Worm (Caenorhabditis elegans) whole organism, young adult: ENCODE data around the gene golg-2.

Experiments used
- B0035.1 ChIP-seq: sonication (generic microtip); optimal IDR thresholded peaks from 2 replicates; lab custom pipeline; 2016; ENCODE audit warnings: missing genetic modification characterization, mild to moderate bottlenecking, missing compliant biosample characterization, missing genotype, missing genetic modification reagents
- D2030.7 ChIP-seq: fragments of 200-800 bp; sonication (Bioruptor generic); IDR thresholded peaks from 2 replicates; pipeline ENCODE4 v1.3.6; 2022; ENCODE audit warnings: missing genetic modification reagents, missing genetic modification characterization, missing compliant biosample characterization
- F10E7.11 ChIP-seq: sonication (generic microtip); optimal IDR thresholded peaks from 2 replicates; lab custom pipeline; 2017; ENCODE audit warnings: mild to moderate bottlenecking, missing genetic modification characterization, moderate library complexity, missing compliant biosample characterization
- F33H1.4 ChIP-seq: fragments of 200-800 bp; sonication (Bioruptor generic); IDR thresholded peaks from 2 replicates; pipeline ENCODE4 v1.3.6; 2022; ENCODE audit warnings: missing genetic modification reagents, missing genetic modification characterization, missing compliant biosample characterization
- F52B5.7 ChIP-seq: sonication (generic microtip); optimal IDR thresholded peaks from 2 replicates; lab custom pipeline; 2016; ENCODE audit warnings: mild to moderate bottlenecking, missing genetic modification characterization, missing compliant biosample characterization
- F55B11.4 ChIP-seq: sonication (generic microtip); optimal IDR thresholded peaks from 2 replicates; lab custom pipeline; 2016; ENCODE audit warnings: missing compliant biosample characterization, missing genetic modification characterization, borderline replicate concordance; ENCODE audit not compliant: insufficient read depth
- F57A8.1 ChIP-seq: fragments of 200-800 bp; sonication (Bioruptor generic); optimal IDR thresholded peaks from 2 replicates; lab custom pipeline; 2018; ENCODE audit warnings: mild to moderate bottlenecking, missing genetic modification characterization, moderate library complexity, missing compliant biosample characterization
- F57C9.4 ChIP-seq: sonication (generic microtip); optimal IDR thresholded peaks from 2 replicates; lab custom pipeline; 2017; ENCODE audit warnings: mild to moderate bottlenecking, missing genetic modification characterization, missing compliant biosample characterization
- T07F8.4 ChIP-seq: sonication (generic microtip); optimal IDR thresholded peaks from 2 replicates; lab custom pipeline; 2016; ENCODE audit warnings: mild to moderate bottlenecking, missing genetic modification characterization, moderate library complexity, missing compliant biosample characterization
- T26A5.8 ChIP-seq: sonication (generic microtip); optimal IDR thresholded peaks from 2 replicates; lab custom pipeline; 2016; ENCODE audit warnings: missing genetic modification characterization, missing compliant biosample characterization
- Y53F4B.3 ChIP-seq: fragments of 200-800 bp; sonication (Bioruptor generic); IDR thresholded peaks from 2 replicates; pipeline ENCODE4 v1.3.6; 2022; ENCODE audit warnings: missing genetic modification reagents, missing genetic modification characterization, missing compliant biosample characterization
- Y79H2A.3 ChIP-seq: fragments of 200-800 bp; sonication (Bioruptor generic); conservative IDR thresholded peaks from 2 replicates; pipeline ENCODE4 v1.3.6; 2022; ENCODE audit warnings: missing genetic modification reagents, missing genetic modification characterization, missing compliant biosample characterization
- ZK185.1 ChIP-seq: sonication (generic microtip); optimal IDR thresholded peaks from 2 replicates; lab custom pipeline; 2016; ENCODE audit warnings: mild to moderate bottlenecking, missing genetic modification characterization, missing compliant biosample characterization; ENCODE audit not compliant: poor library complexity, severe bottlenecking
- ama-1 ChIP-seq, 3 experiments: fragments of 150-350 bp in 1 of 3; sonication (generic microtip) in 2 of 3; optimal IDR thresholded peaks; 2 replicates each; lab custom pipeline; 2014 to 2018; ENCODE audit warnings: missing biosample characterization in 2 of 3, missing genetic modification characterization in 2 of 3, missing genetic modification reagents in 2 of 3
- aptf-3 ChIP-seq: fragments of 200-800 bp; sonication (Bioruptor generic); IDR thresholded peaks from 2 replicates; pipeline ENCODE4 v1.3.6; 2022; ENCODE audit warnings: missing genetic modification characterization, missing compliant biosample characterization
- attf-3 ChIP-seq: fragments of 200-800 bp; sonication (Bioruptor generic); conservative IDR thresholded peaks from 2 replicates; pipeline ENCODE4 v1.3.6; 2022; ENCODE audit warnings: missing genetic modification reagents, missing genetic modification characterization, missing compliant biosample characterization
- attf-6 ChIP-seq: fragments of 200-800 bp; sonication (Bioruptor generic); IDR thresholded peaks from 2 replicates; pipeline ENCODE4 v1.3.6; 2022; ENCODE audit warnings: missing genetic modification reagents, missing genetic modification characterization, missing compliant biosample characterization
- bed-1 ChIP-seq: fragments of 200-800 bp; sonication (Bioruptor generic); IDR thresholded peaks from 2 replicates; pipeline ENCODE4 v1.3.6; 2022; ENCODE audit warnings: missing genetic modification reagents, missing genetic modification characterization, missing compliant biosample characterization
- ceh-100 ChIP-seq: fragments of 200-800 bp; sonication (Bioruptor generic); IDR thresholded peaks from 2 replicates; pipeline ENCODE4 v1.3.6; 2022; ENCODE audit warnings: missing genetic modification reagents, missing genetic modification characterization, missing compliant biosample characterization
- ceh-27 ChIP-seq: fragments of 200-800 bp; sonication (Bioruptor generic); optimal IDR thresholded peaks from 2 replicates; lab custom pipeline; 2018; ENCODE audit warnings: mild to moderate bottlenecking, missing genetic modification characterization, moderate library complexity, missing compliant biosample characterization
- ceh-58 ChIP-seq: fragments of 200-800 bp; sonication (Bioruptor generic); IDR thresholded peaks from 2 replicates; pipeline ENCODE4 v1.3.6; 2022; ENCODE audit warnings: missing genetic modification characterization, missing compliant biosample characterization
- ceh-79 ChIP-seq: sonication (generic microtip); optimal IDR thresholded peaks from 2 replicates; lab custom pipeline; 2017; ENCODE audit warnings: mild to moderate bottlenecking, missing genetic modification characterization, missing compliant biosample characterization
- die-1 ChIP-seq: sonication (generic microtip); optimal IDR thresholded peaks from 2 replicates; lab custom pipeline; 2016; ENCODE audit warnings: missing genotype, mild to moderate bottlenecking, missing genetic modification characterization, missing compliant biosample characterization
- dox-1 ChIP-seq: fragments of 200-800 bp; sonication (Bioruptor generic); IDR thresholded peaks from 2 replicates; pipeline ENCODE4 v1.3.6; 2022; ENCODE audit warnings: missing genetic modification reagents, missing genetic modification characterization, missing compliant biosample characterization
- dpff-1 ChIP-seq: sonication (generic microtip); optimal IDR thresholded peaks from 2 replicates; lab custom pipeline; 2017; ENCODE audit warnings: mild to moderate bottlenecking, missing genetic modification characterization, missing compliant biosample characterization
- efl-1 ChIP-seq: fragments of 150-350 bp; optimal IDR thresholded peaks from 2 replicates; lab custom pipeline; 2014; ENCODE audit warnings: missing biosample characterization, missing genetic modification reagents, missing genetic modification characterization
- fkh-3 ChIP-seq: sonication (generic microtip); optimal IDR thresholded peaks from 2 replicates; lab custom pipeline; 2016; ENCODE audit warnings: mild to moderate bottlenecking, missing genetic modification characterization, missing compliant biosample characterization
- gei-17 ChIP-seq: fragments of 200-800 bp; sonication (Bioruptor generic); optimal IDR thresholded peaks from 2 replicates; lab custom pipeline; 2018; ENCODE audit warnings: mild to moderate bottlenecking, missing genetic modification characterization, missing compliant biosample characterization
- hlh-12 ChIP-seq: sonication (generic microtip); optimal IDR thresholded peaks from 2 replicates; lab custom pipeline; 2016; ENCODE audit warnings: missing genetic modification characterization, missing compliant biosample characterization
- lag-1 ChIP-seq: fragments of 200-800 bp; sonication (Bioruptor generic); IDR thresholded peaks from 2 replicates; pipeline ENCODE4 v1.3.6; 2022; ENCODE audit warnings: missing genetic modification reagents, missing genetic modification characterization, missing compliant biosample characterization
- let-526 ChIP-seq: fragments of 200-800 bp; sonication (Bioruptor generic); IDR thresholded peaks from 2 replicates; pipeline ENCODE4 v1.3.6; 2022; ENCODE audit warnings: missing genetic modification reagents, missing genetic modification characterization, missing compliant biosample characterization
- lin-26 ChIP-seq: fragments of 200-800 bp; sonication (Bioruptor generic); IDR thresholded peaks from 2 replicates; pipeline ENCODE4 v1.3.6; 2022; ENCODE audit warnings: missing genetic modification reagents, missing genetic modification characterization, missing compliant biosample characterization
- lin-40 ChIP-seq: sonication (generic microtip); optimal IDR thresholded peaks from 2 replicates; lab custom pipeline; 2016; ENCODE audit warnings: missing genetic modification characterization, mild to moderate bottlenecking, missing compliant biosample characterization, missing genotype, missing genetic modification reagents
- lsl-1 ChIP-seq: fragments of 200-800 bp; sonication (Bioruptor generic); optimal IDR thresholded peaks from 2 replicates; lab custom pipeline; 2018; ENCODE audit warnings: mild to moderate bottlenecking, missing genetic modification characterization, moderate library complexity, missing compliant biosample characterization
- madf-3 ChIP-seq: fragments of 200-800 bp; sonication (Bioruptor generic); IDR thresholded peaks from 2 replicates; pipeline ENCODE4 v1.3.6; 2022; ENCODE audit warnings: missing genetic modification reagents, missing genetic modification characterization, missing compliant biosample characterization
- madf-6 ChIP-seq: fragments of 200-800 bp; sonication (Bioruptor generic); IDR thresholded peaks from 2 replicates; pipeline ENCODE4 v1.3.6; 2022; ENCODE audit warnings: missing genetic modification reagents, missing genetic modification characterization, missing compliant biosample characterization
- mes-4 ChIP-seq: sonication (generic microtip); optimal IDR thresholded peaks from 2 replicates; lab custom pipeline; 2016; ENCODE audit warnings: missing genotype, missing genetic modification characterization, missing compliant biosample characterization
- nfya-2 ChIP-seq: fragments of 200-800 bp; sonication (Bioruptor generic); IDR thresholded peaks from 2 replicates; pipeline ENCODE4 v1.3.6; 2022; ENCODE audit warnings: missing genetic modification reagents, missing genetic modification characterization, missing compliant biosample characterization
- nhr-80 ChIP-seq: sonication (generic microtip); optimal IDR thresholded peaks from 2 replicates; lab custom pipeline; 2016; ENCODE audit warnings: missing genetic modification characterization, missing compliant biosample characterization
- sdz-38 ChIP-seq: sonication (generic microtip); optimal IDR thresholded peaks from 2 replicates; lab custom pipeline; 2016; ENCODE audit warnings: missing genotype, missing genetic modification characterization, missing compliant biosample characterization
- sptf-2 ChIP-seq: fragments of 200-800 bp; sonication (Bioruptor generic); optimal IDR thresholded peaks from 2 replicates; lab custom pipeline; 2018; ENCODE audit warnings: mild to moderate bottlenecking, missing genetic modification characterization, missing compliant biosample characterization
- tbp1 ChIP-seq: fragments of 200-800 bp; sonication (Bioruptor generic); optimal IDR thresholded peaks from 2 replicates; lab custom pipeline; 2018; ENCODE audit warnings: mild to moderate bottlenecking, missing genetic modification characterization, missing compliant biosample characterization
- unc-62 ChIP-seq: fragments of 150-350 bp; optimal IDR thresholded peaks from 2 replicates; lab custom pipeline; 2014; ENCODE audit warnings: missing biosample characterization, missing genetic modification reagents, missing genetic modification characterization
- zfh-2 ChIP-seq: fragments of 200-800 bp; sonication (Bioruptor generic); conservative IDR thresholded peaks from 2 replicates; pipeline ENCODE4 v1.3.6; 2022; ENCODE audit warnings: missing genetic modification reagents, missing genetic modification characterization, missing compliant biosample characterization
- ztf-18 ChIP-seq: sonication (generic microtip); optimal IDR thresholded peaks from 2 replicates; lab custom pipeline; 2016; ENCODE audit warnings: missing genotype, mild to moderate bottlenecking, missing genetic modification characterization, missing compliant biosample characterization
- ztf-25 ChIP-seq: fragments of 200-800 bp; sonication (Bioruptor generic); IDR thresholded peaks from 2 replicates; pipeline ENCODE4 v1.3.6; 2022; ENCODE audit warnings: missing genetic modification reagents, missing genetic modification characterization, missing compliant biosample characterization
- ztf-26 ChIP-seq: sonication (generic microtip); optimal IDR thresholded peaks from 2 replicates; lab custom pipeline; 2017; ENCODE audit warnings: missing genetic modification characterization, missing compliant biosample characterization
- ztf-3 ChIP-seq: fragments of 200-800 bp; sonication (Bioruptor generic); optimal IDR thresholded peaks from 2 replicates; lab custom pipeline; 2018; ENCODE audit warnings: mild to moderate bottlenecking, missing genetic modification characterization, missing compliant biosample characterization
- ztf-6 ChIP-seq: fragments of 200-800 bp; sonication (Bioruptor generic); IDR thresholded peaks from 2 replicates; pipeline ENCODE4 v1.3.6; 2022; ENCODE audit warnings: missing genetic modification reagents, missing genetic modification characterization, missing compliant biosample characterization

Gene golg-2

ce11 chrII:5061794-5062368 lies 22.0 kb upstream of the golg-2 start, which contains the start of gene smc-5 (continued):
- TF ChIP-seq lin-26 (0 out of 2 replicates have a peak, but pooled peaks have one; percentile 20), ama-1 (optimal IDR thresholded peaks at IDR 0.05; lab: Kevin White, UChicago) (no peak), ama-1 (GFP tag; optimal IDR thresholded peaks at IDR 0.05; lab: Kevin White, UChicago) (no peak), ceh-79 (no peak), B0035.1 (tag; lab: Kevin White, UChicago) (no peak), T07F8.4 (tag; lab: Kevin White, UChicago) (no peak), bed-1 (GFP tag; lab: Robert Waterston, UW) (no peak), ztf-6 (no peak), lin-40 (tag; lab: Kevin White, UChicago) (no peak), aptf-3 (no peak), F10E7.11 (no peak), F57A8.1 (GFP tag; lab: Kevin White, UChicago) (no peak), sptf-2 (GFP tag; lab: Kevin White, UChicago) (no peak), gei-17 (GFP tag; lab: Kevin White, UChicago) (no peak), D2030.7 (GFP tag; lab: Robert Waterston, UW) (peak; percentile 80; the same call in 1 of the 2 replicates), tbp1 (GFP tag; lab: Kevin White, UChicago) (peak; percentile 54), Y79H2A.3 (GFP tag; lab: Robert Waterston, UW) (no peak), nfya-2 (GFP tag; lab: Robert Waterston, UW) (no peak), F55B11.4 (tag; lab: Kevin White, UChicago) (no peak), madf-3 (GFP tag; lab: Robert Waterston, UW) (no peak), ceh-58 (no peak), Y53F4B.3 (GFP tag; lab: Robert Waterston, UW) (no peak), ztf-18 (tag; lab: Kevin White, UChicago) (peak; percentile 16), ztf-3 (GFP tag; lab: Kevin White, UChicago) (no peak), unc-62 (GFP tag; lab: Kevin White, UChicago) (no peak), nhr-80 (tag; lab: Kevin White, UChicago) (peak; percentile 28), attf-3 (GFP tag; lab: Robert Waterston, UW) (0 out of 2 replicates have a peak, but pooled peaks have one; percentile 31), ztf-25 (GFP tag; lab: Robert Waterston, UW) (no peak), dpff-1 (no peak), lsl-1 (GFP tag; lab: Kevin White, UChicago) (peak; percentile 70), let-526 (GFP tag; lab: Robert Waterston, UW) (no peak), ceh-27 (peak; percentile 54), attf-6 (GFP tag; lab: Robert Waterston, UW) (no peak), F57C9.4 (tag; lab: Kevin White, UChicago) (no peak), mes-4 (tag; lab: Kevin White, UChicago) (no peak), T26A5.8 (no peak), ZK185.1 (peak; percentile 20), sdz-38 (tag; lab: Kevin White, UChicago) (no peak), fkh-3 (tag; lab: Kevin White, UChicago) (no peak), F52B5.7 (no peak), zfh-2 (GFP tag; lab: Robert Waterston, UW) (no peak), madf-6 (GFP tag; lab: Robert Waterston, UW) (peak; percentile 89), dox-1 (GFP tag; lab: Robert Waterston, UW) (peak; percentile 82), hlh-12 (tag; lab: Kevin White, UChicago) (no peak), ceh-100 (GFP tag; lab: Robert Waterston, UW) (peak; percentile 96), F33H1.4 (GFP tag; lab: Robert Waterston, UW) (peak; percentile 68), ztf-26 (tag; lab: Kevin White, UChicago) (no peak), die-1 (tag; lab: Kevin White, UChicago) (peak; percentile 7), efl-1 (peak; percentile 94), lag-1 (no peak)
